Worm (Caenorhabditis elegans): Measurements from ENCODE around the gene kdin-1.

DNA sequence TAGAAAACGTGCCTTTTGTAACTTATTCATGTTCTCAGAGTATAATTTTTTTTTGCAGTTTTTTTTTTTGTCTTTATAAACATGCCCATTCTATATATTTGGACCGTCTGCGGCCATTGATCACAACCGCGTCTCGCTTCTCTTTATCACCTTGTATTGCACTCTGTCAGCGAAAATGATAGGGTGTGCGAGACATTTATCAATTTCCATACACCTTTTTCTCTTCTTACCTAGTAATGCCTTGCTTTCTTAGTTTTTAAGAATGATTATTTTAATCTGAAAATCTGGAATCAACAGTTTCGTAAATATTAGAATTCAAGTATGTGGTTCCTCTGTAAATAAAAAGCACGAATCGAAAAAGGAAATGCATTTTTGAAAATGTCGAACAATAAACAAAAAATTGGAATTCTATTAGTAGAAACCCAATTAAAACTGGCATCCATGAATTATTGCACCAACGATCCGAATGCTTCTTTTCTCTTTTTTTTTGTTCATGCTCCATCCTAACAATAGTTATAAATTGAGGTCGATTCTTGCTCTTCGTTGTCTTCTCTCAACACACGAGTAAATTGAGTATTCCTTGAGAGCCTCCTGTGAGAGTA lies 1.2 kb upstream of the kdin-1 start:
- TF ChIP-seq skn-1 (tag; optimal IDR thresholded peaks at IDR 0.05) (no peak), ama-1 (optimal IDR thresholded peaks at IDR 0.05) (no peak), ceh-63 (GFP tag; optimal IDR thresholded peaks at IDR 0.05) (no peak), egl-13 (tag; optimal IDR thresholded peaks at IDR 0.05) (no peak), nhr-12 (tag; optimal IDR thresholded peaks at IDR 0.05) (no peak), nhr-77 (tag; optimal IDR thresholded peaks at IDR 0.05) (no peak)

All from whole organism, L1 larva.